Worm (Caenorhabditis elegans) whole organism, late embryonic: ENCODE measurements around the gene ZK1307.8.

Experiments
- C38D4.7 ChIP-seq: fragments of 200-800 bp; sonication (Bioruptor generic); optimal IDR thresholded peaks from 2 replicates; lab custom pipeline; 2018; ENCODE audit warnings: mild to moderate bottlenecking, missing genetic modification characterization, moderate library complexity, missing compliant biosample characterization
- F13H6.1 ChIP-seq: sonication (generic microtip); optimal IDR thresholded peaks from 2 replicates; lab custom pipeline; 2016; ENCODE audit warnings: missing genetic modification characterization, missing compliant biosample characterization
- K02D7.2 ChIP-seq: sonication (generic microtip); optimal IDR thresholded peaks from 2 replicates; lab custom pipeline; 2017; ENCODE audit warnings: mild to moderate bottlenecking, missing genetic modification characterization, missing compliant biosample characterization
- ahr-1 ChIP-seq: sonication (generic microtip); optimal IDR thresholded peaks from 2 replicates; lab custom pipeline; 2016; ENCODE audit warnings: missing genetic modification characterization, missing compliant biosample characterization
- ceh-18 ChIP-seq: sonication (generic microtip); optimal IDR thresholded peaks from 2 replicates; lab custom pipeline; 2016; ENCODE audit warnings: missing genetic modification characterization, missing compliant biosample characterization
- ceh-22 ChIP-seq: sonication (generic microtip); optimal IDR thresholded peaks from 2 replicates; lab custom pipeline; 2017; ENCODE audit warnings: missing biosample characterization, missing genetic modification characterization
- ceh-34 ChIP-seq: sonication (generic microtip); optimal IDR thresholded peaks from 2 replicates; lab custom pipeline; 2016; ENCODE audit warnings: mild to moderate bottlenecking, missing genetic modification characterization, missing compliant biosample characterization
- che-1 ChIP-seq: sonication (generic microtip); optimal IDR thresholded peaks from 2 replicates; lab custom pipeline; 2016; ENCODE audit warnings: mild to moderate bottlenecking, missing genetic modification characterization, missing compliant biosample characterization
- elt-2 ChIP-seq: sonication (generic microtip); optimal IDR thresholded peaks from 2 replicates; lab custom pipeline; 2016; ENCODE audit warnings: missing genetic modification reagents, missing genetic modification characterization, missing compliant biosample characterization
- elt-4 ChIP-seq: sonication (generic microtip); optimal IDR thresholded peaks from 2 replicates; lab custom pipeline; 2016; ENCODE audit warnings: missing genetic modification characterization, missing compliant biosample characterization
- fax-1 ChIP-seq: sonication (generic microtip); optimal IDR thresholded peaks from 2 replicates; lab custom pipeline; 2016; ENCODE audit warnings: missing genotype, missing genetic modification characterization, missing compliant biosample characterization
- fkh-10 ChIP-seq: fragments of 150-350 bp; optimal IDR thresholded peaks from 2 replicates; lab custom pipeline; 2014; ENCODE audit warnings: missing biosample characterization, missing genetic modification reagents, missing genetic modification characterization
- fkh-6 ChIP-seq: sonication (generic microtip); optimal IDR thresholded peaks from 2 replicates; lab custom pipeline; 2016; ENCODE audit warnings: missing genetic modification characterization, missing compliant biosample characterization
- hlh-15 ChIP-seq: sonication (generic microtip); optimal IDR thresholded peaks from 2 replicates; lab custom pipeline; 2016; ENCODE audit warnings: missing genetic modification characterization, missing compliant biosample characterization
- lin-11 ChIP-seq: fragments of 200-800 bp; sonication (Bioruptor generic); optimal IDR thresholded peaks from 2 replicates; lab custom pipeline; 2018; ENCODE audit warnings: mild to moderate bottlenecking, missing genetic modification characterization, missing compliant biosample characterization
- nfya-1 ChIP-seq: sonication (generic microtip); optimal IDR thresholded peaks from 2 replicates; lab custom pipeline; 2017; ENCODE audit warnings: missing genetic modification characterization, mild to moderate bottlenecking, missing compliant biosample characterization, antibody characterized with exemption, moderate library complexity
- nhr-11 ChIP-seq: fragments of 150-350 bp; optimal IDR thresholded peaks from 2 replicates; lab custom pipeline; 2014; ENCODE audit warnings: missing biosample characterization, missing genetic modification characterization
- nhr-232 ChIP-seq: sonication (generic microtip); optimal IDR thresholded peaks from 2 replicates; lab custom pipeline; 2016; ENCODE audit warnings: missing genetic modification characterization, missing compliant biosample characterization
- odd-2 ChIP-seq: sonication (generic microtip); optimal IDR thresholded peaks from 2 replicates; lab custom pipeline; 2017; ENCODE audit warnings: antibody characterized with exemption, mild to moderate bottlenecking, missing genetic modification characterization, missing compliant biosample characterization
- pax-1 ChIP-seq: fragments of 150-350 bp; optimal IDR thresholded peaks from 2 replicates; lab custom pipeline; 2014; ENCODE audit warnings: missing biosample characterization, missing genetic modification characterization
- rnt-1 ChIP-seq: sonication (generic microtip); optimal IDR thresholded peaks from 2 replicates; lab custom pipeline; 2016; ENCODE audit warnings: missing genetic modification characterization, missing compliant biosample characterization
- sdc-2 ChIP-seq: sonication (generic microtip); optimal IDR thresholded peaks from 2 replicates; lab custom pipeline; 2016; ENCODE audit warnings: missing genotype, missing genetic modification characterization, missing compliant biosample characterization
- sox-4 ChIP-seq: sonication (generic microtip); optimal IDR thresholded peaks from 2 replicates; lab custom pipeline; 2017; ENCODE audit warnings: mild to moderate bottlenecking, missing genetic modification characterization, inconsistent platforms, missing compliant biosample characterization
- syd-9 ChIP-seq: sonication (generic microtip); optimal IDR thresholded peaks from 2 replicates; lab custom pipeline; 2016; ENCODE audit warnings: mild to moderate bottlenecking, missing genetic modification characterization, moderate library complexity, missing compliant biosample characterization
- tbx-7 ChIP-seq: sonication (generic microtip); optimal IDR thresholded peaks from 2 replicates; lab custom pipeline; 2016; ENCODE audit warnings: missing genotype, missing genetic modification characterization, missing compliant biosample characterization
- unc-3 ChIP-seq, 2 experiments: fragments of 200-800 bp in 1 of 2; sonication (Bioruptor generic) in 1 of 2; sonication (generic microtip) in 1 of 2; conservative IDR thresholded peaks in 1 of 2; optimal IDR thresholded peaks in 1 of 2; 2 replicates each; pipeline versions ENCODE4 v1.3.6 to Lab custom; 2016 to 2022; ENCODE audit warnings: missing compliant biosample characterization in 2 of 2, missing genetic modification characterization in 2 of 2, missing genetic modification reagents in 1 of 2
- unc-55 ChIP-seq: sonication (generic microtip); optimal IDR thresholded peaks from 2 replicates; lab custom pipeline; 2017; ENCODE audit warnings: missing biosample characterization, missing genetic modification reagents, missing genetic modification characterization
- unc-86 ChIP-seq: sonication (generic microtip); optimal IDR thresholded peaks from 2 replicates; lab custom pipeline; 2016; ENCODE audit warnings: missing genetic modification characterization, missing compliant biosample characterization

ZK1307.8 gene

DNA sequence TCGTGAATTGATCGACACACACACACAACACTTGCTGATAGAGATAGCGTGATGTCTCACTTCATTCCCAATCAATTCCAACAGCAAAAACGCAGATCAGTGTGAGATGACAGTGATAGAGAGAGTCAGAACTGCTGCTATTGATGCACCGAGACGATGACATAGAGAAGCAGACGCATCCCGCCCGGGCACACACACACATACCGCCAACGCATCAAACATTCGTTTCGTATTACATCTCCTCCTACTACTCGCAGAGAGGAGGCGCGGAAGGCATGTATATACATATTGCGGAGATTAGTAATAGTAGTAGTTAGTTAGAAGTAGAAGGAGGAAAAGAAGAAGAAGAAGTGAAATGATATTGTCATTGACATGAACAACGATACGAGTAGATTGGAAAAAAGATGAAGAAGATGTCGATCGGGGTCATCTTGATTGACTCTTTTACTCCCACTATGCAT lies 5.0 kb upstream of the ZK1307.8 start (continued):
- TF ChIP-seq unc-3 (GFP tag; conservative IDR thresholded peaks at IDR 0.05; lab: Robert Waterston, UW) (no peak), unc-3 (tag; optimal IDR thresholded peaks at IDR 0.05; lab: Kevin White, UChicago) (no peak), lin-11 (tag; lab: Kevin White, UChicago) (no peak), pax-1 (tag; lab: Kevin White, UChicago) (no peak), fax-1 (tag; lab: Kevin White, UChicago) (no peak), ceh-18 (tag; lab: Kevin White, UChicago) (peak; percentile 63), ahr-1 (tag; lab: Kevin White, UChicago) (no peak), odd-2 (tag; lab: Kevin White, UChicago) (no peak), fkh-10 (GFP tag; lab: Kevin White, UChicago) (no peak), elt-2 (tag; lab: Kevin White, UChicago) (peak; percentile 55), nfya-1 (tag; lab: Kevin White, UChicago) (peak; percentile 36), che-1 (tag; lab: Kevin White, UChicago) (no peak), ceh-34 (tag; lab: Kevin White, UChicago) (peak; percentile 89), syd-9 (no peak), F13H6.1 (tag; lab: Kevin White, UChicago) (no peak), unc-86 (tag; lab: Kevin White, UChicago) (no peak), K02D7.2 (no peak), sox-4 (tag; lab: Kevin White, UChicago) (no peak), tbx-7 (tag; lab: Kevin White, UChicago) (no peak)
- TF ChIP-seq, all 69 proteins: peak for 8

DNA sequence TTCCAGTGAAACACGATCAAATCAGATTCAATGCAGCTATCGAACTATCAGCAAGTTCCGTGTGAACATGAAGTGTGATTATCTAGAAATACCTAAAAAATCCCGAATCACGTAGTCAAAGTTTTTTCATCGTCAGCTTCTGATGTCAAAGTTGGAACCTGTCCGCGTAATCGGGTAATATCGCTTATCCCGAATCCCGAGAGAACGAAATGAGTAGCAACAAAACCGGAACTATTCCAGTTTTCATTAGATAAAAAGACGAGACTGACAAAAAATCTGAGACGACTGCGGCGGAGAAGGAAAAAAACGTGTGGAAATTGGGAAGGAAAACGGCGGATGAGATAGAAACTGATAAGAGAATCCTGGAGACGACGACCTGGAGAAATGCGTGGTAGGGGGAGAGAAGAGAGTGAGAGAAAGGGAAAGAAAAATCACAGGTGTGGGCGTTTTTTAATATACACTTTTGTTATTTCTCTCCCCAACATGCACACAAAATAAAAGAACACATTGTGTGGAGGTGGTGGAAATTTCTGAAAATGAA lies 4.3 kb upstream of the ZK1307.8 start:
- TF ChIP-seq unc-55 (GFP tag; lab: Kevin White, UChicago) (no peak), nhr-11 (tag; lab: Kevin White, UChicago) (peak; percentile 67), hlh-15 (tag; lab: Kevin White, UChicago) (no peak), sdc-2 (tag; lab: Kevin White, UChicago) (no peak)

DNA sequence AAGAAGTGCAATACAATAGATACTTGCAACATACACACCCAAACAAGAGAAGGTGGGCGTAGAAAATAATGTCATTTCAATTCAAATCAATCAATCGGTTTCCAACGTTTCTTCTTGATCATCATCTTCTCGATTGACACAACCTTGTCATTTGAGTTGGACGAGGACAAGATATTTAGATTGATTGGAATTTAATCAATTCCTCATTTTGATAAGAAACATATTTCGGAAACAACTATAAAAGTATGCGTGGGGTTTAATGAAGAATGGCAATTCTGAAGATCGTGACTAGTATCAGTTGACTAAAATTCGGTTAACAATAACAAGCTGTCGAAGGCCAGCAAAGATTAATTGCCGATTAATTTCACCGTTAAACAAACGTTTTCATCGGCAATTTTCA lies 3.8 kb upstream of the ZK1307.8 start:
- TF ChIP-seq unc-55 (GFP tag; lab: Kevin White, UChicago) = peak; percentile 18
- no peak for TF ChIP-seq unc-3 (GFP tag; conservative IDR thresholded peaks at IDR 0.05; lab: Robert Waterston, UW)
- TF ChIP-seq unc-3 (tag; optimal IDR thresholded peaks at IDR 0.05; lab: Kevin White, UChicago) = no peak

DNA sequence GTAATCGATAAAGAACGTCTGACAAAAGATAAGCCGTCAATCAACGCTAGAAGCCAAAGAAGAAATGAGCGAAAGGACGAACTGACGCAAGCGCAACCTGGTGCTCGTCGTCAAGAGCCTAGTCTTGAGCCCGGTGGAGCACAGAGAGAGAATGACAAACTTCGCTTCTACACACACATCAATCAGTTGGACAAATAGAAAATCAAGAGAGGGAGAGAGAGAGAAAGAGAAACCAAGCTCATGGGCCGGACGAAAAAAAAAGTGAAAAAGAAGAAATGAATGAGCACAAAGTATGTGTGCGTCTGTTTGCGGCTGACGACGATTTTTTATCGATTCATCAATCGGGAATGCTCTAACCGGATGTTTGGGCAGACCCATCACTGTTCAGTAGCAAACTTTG lies 3.3 kb upstream of the ZK1307.8 start:
- TF ChIP-seq ceh-18 (tag; lab: Kevin White, UChicago) = peak; percentile 83
- peak; percentile 88 for TF ChIP-seq unc-55 (GFP tag; lab: Kevin White, UChicago)
- TF ChIP-seq nfya-1 (tag; lab: Kevin White, UChicago) = peak; percentile 26
- no peak for TF ChIP-seq ahr-1 (tag; lab: Kevin White, UChicago)
- TF ChIP-seq rnt-1 (tag; lab: Kevin White, UChicago) = peak; percentile 24
- TF ChIP-seq C38D4.7 = no peak

DNA sequence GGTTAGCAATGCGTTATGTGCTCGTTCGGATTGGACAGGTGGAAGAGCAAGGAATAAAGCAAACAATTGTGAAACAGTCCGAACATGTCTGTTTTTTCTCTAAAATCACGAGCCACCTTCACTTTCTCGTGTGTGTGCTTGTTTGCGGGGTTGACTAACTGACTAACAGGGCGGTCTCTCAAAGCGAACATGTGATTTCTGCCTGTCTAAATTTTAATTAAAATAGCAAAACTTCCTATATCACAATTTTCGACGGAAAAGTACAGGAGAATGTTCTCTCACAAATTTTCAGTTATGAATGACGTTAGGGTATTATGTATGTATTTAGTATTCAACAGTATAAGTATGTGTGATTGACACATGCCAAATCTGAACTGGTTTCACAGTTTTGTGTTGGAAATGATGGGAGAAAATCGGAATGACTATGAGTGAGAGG lies 2.5 kb upstream of the ZK1307.8 start:
- no peak for TF ChIP-seq unc-3 (GFP tag; conservative IDR thresholded peaks at IDR 0.05; lab: Robert Waterston, UW)
- TF ChIP-seq unc-3 (tag; optimal IDR thresholded peaks at IDR 0.05; lab: Kevin White, UChicago) = no peak
- no peak for TF ChIP-seq nhr-232

DNA sequence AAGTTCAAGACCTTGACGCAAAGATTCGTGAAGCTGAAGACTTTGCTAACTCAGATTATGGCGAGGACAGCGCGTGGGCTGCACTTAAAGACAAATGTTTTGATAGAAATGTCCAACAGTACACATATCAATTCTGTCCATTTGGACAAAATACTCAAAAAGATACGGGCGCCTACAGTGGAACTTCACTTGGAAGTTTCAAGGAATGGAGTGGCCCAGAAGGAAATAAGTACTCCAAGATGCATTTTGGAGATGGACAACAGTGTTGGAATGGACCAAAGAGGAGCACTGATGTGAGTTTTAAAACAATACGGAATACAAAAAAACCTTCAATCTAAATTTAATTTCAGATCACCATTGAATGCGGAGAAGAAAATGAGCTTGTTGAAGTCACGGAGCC lies 1.5 kb downstream of the ZK1307.8 start:
- TF ChIP-seq K02D7.2 (no peak), ceh-22 (tag; lab: Kevin White, UChicago) (no peak), fkh-6 (no peak), nfya-1 (tag; lab: Kevin White, UChicago) (no peak), hlh-15 (tag; lab: Kevin White, UChicago) (no peak), sdc-2 (tag; lab: Kevin White, UChicago) (no peak), elt-4 (no peak)
